Worm (Caenorhabditis elegans) whole organism, early embryonic: ENCODE results near the gene ugt-42.

ENCODE experiments used
- B0310.2 ChIP-seq: sonication (generic microtip); optimal IDR thresholded peaks from 2 replicates; lab custom pipeline; 2016; ENCODE audit warnings: mild to moderate bottlenecking, missing genetic modification characterization, missing compliant biosample characterization
- F13C5.2 ChIP-seq: sonication (generic microtip); optimal IDR thresholded peaks from 2 replicates; lab custom pipeline; 2017; ENCODE audit warnings: mild to moderate bottlenecking, missing genetic modification characterization, inconsistent platforms, missing compliant biosample characterization
- aly-1 ChIP-seq: sonication (generic microtip); optimal IDR thresholded peaks from 2 replicates; lab custom pipeline; 2016; ENCODE audit warnings: missing genetic modification characterization, missing compliant biosample characterization
- ama-1 ChIP-seq: fragments of 150-350 bp; optimal IDR thresholded peaks from 2 replicates; lab custom pipeline; 2014
- ceh-13 ChIP-seq: fragments of 200-800 bp; sonication (Bioruptor generic); optimal IDR thresholded peaks from 2 replicates; lab custom pipeline; 2018; ENCODE audit warnings: mild to moderate bottlenecking, missing genetic modification characterization, missing compliant biosample characterization
- ceh-36 ChIP-seq: sonication (generic microtip); optimal IDR thresholded peaks from 2 replicates; lab custom pipeline; 2016; ENCODE audit warnings: missing genetic modification characterization, inconsistent platforms, missing compliant biosample characterization
- ets-7 ChIP-seq: sonication (generic microtip); optimal IDR thresholded peaks from 2 replicates; lab custom pipeline; 2016; ENCODE audit warnings: missing genotype, missing genetic modification characterization, missing compliant biosample characterization
- flt-1 ChIP-seq: fragments of 200-800 bp; sonication (Bioruptor generic); IDR thresholded peaks from 2 replicates; pipeline ENCODE4 v1.3.6; 2022; ENCODE audit warnings: missing genetic modification characterization, missing compliant biosample characterization
- hmbx-1 ChIP-seq: sonication (generic microtip); optimal IDR thresholded peaks from 2 replicates; lab custom pipeline; 2016; ENCODE audit warnings: mild to moderate bottlenecking, missing genetic modification characterization, missing compliant biosample characterization
- hmg-4 ChIP-seq: fragments of 200-800 bp; sonication (Bioruptor generic); optimal IDR thresholded peaks from 2 replicates; lab custom pipeline; 2018; ENCODE audit warnings: mild to moderate bottlenecking, missing genetic modification characterization, missing compliant biosample characterization
- hnd-1 ChIP-seq: sonication (generic microtip); optimal IDR thresholded peaks from 2 replicates; lab custom pipeline; 2016; ENCODE audit warnings: missing genetic modification characterization, missing compliant biosample characterization
- pes-1 ChIP-seq: fragments of 200-800 bp; sonication (Bioruptor generic); IDR thresholded peaks from 2 replicates; pipeline ENCODE4 v1.3.6; 2022; ENCODE audit warnings: missing genetic modification reagents, missing genetic modification characterization, missing compliant biosample characterization
- scrt-1 ChIP-seq: fragments of 200-800 bp; sonication (Bioruptor generic); IDR thresholded peaks from 2 replicates; pipeline ENCODE4 v1.3.6; 2022; ENCODE audit warnings: missing genetic modification characterization, missing compliant biosample characterization
- sea-1 ChIP-seq: fragments of 200-800 bp; sonication (Bioruptor generic); conservative IDR thresholded peaks from 2 replicates; pipeline ENCODE4 v1.3.6; 2022; ENCODE audit warnings: missing genetic modification characterization, missing compliant biosample characterization
- tbx-11 ChIP-seq: fragments of 200-800 bp; sonication (Bioruptor generic); IDR thresholded peaks from 2 replicates; pipeline ENCODE4 v1.3.6; 2022; ENCODE audit warnings: missing genetic modification characterization, missing compliant biosample characterization
- tbx-37 ChIP-seq: fragments of 200-800 bp; sonication (Bioruptor generic); conservative IDR thresholded peaks from 2 replicates; pipeline ENCODE4 v1.3.6; 2022; ENCODE audit warnings: missing genetic modification reagents, missing genetic modification characterization, missing compliant biosample characterization
- tra-4 ChIP-seq: sonication (generic microtip); optimal IDR thresholded peaks from 2 replicates; lab custom pipeline; 2017; ENCODE audit warnings: missing genetic modification characterization, missing compliant biosample characterization

ugt-42 gene

DNA sequence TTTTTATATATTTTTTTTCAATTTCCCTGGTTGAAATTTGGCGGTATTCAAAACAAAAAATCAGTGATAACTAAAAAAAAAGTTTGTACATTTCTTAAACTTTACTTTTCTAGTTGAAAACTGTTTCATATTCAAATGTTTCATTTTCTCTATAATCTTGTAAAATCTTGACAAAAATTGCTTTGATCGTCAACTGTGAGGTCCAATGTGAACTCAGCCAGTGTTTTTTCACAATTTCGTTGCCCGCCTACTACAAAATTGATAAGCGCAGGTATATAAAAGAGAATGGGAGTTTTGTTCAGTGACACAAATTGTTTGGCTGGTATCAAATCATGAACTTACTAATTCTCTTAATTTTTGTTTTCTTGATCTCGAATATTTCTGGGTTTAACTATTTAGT lies at the start of gene ugt-42:
Gene ugt-42 (plus strand): TSS at position 301 of the 400 bp plus-strand sequence.
- no peak for TF ChIP-seq hmbx-1
- no peak for TF ChIP-seq aly-1
- TF ChIP-seq tbx-11 (GFP tag; lab: Robert Waterston, UW), result no peak
- no peak for TF ChIP-seq pes-1 (GFP tag; lab: Robert Waterston, UW)
- TF ChIP-seq F13C5.2 (tag; lab: Kevin White, UChicago), result no peak

DNA sequence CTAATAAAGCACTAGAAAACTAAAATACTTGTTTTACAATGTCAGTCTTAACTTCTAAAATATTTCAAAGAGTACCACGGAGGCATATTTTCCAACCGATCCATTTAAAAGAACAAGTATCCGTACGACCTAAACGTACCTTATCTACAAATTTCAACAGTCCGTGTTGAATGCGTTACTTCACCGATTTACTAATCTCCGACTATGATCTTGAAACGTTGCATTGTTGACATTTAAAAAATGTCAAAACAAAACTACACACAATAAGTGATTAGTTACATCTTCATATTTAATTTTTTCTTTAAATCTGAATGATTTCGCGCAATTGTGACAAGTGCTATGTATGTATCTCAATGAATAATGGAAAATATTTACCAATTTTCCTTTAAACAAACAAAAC lies 49.2 kb upstream of the ugt-42 start:
- TF ChIP-seq sea-1 (GFP tag; lab: Robert Waterston, UW), result no peak
- no peak for TF ChIP-seq hnd-1 (tag; lab: Kevin White, UChicago)
- no peak for TF ChIP-seq hmbx-1
- no peak for TF ChIP-seq tbx-11 (GFP tag; lab: Robert Waterston, UW)
- no peak for TF ChIP-seq hmg-4 (GFP tag; lab: Kevin White, UChicago)
- no peak for TF ChIP-seq pes-1 (GFP tag; lab: Robert Waterston, UW)
- TF ChIP-seq ceh-36, result no peak
- no peak for TF ChIP-seq flt-1
- no peak for TF ChIP-seq ets-7 (tag; lab: Kevin White, UChicago)
- no peak for TF ChIP-seq scrt-1 (GFP tag; lab: Robert Waterston, UW)
- TF ChIP-seq tbx-37, result no peak
- TF ChIP-seq B0310.2 (tag; lab: Kevin White, UChicago), result no peak
- TF ChIP-seq aly-1, result no peak
- no peak for TF ChIP-seq ama-1 (lab: Kevin White, UChicago)
- TF ChIP-seq F13C5.2 (tag; lab: Kevin White, UChicago), result no peak
- TF ChIP-seq tra-4, result no peak
- TF ChIP-seq ceh-13, result no peak

DNA sequence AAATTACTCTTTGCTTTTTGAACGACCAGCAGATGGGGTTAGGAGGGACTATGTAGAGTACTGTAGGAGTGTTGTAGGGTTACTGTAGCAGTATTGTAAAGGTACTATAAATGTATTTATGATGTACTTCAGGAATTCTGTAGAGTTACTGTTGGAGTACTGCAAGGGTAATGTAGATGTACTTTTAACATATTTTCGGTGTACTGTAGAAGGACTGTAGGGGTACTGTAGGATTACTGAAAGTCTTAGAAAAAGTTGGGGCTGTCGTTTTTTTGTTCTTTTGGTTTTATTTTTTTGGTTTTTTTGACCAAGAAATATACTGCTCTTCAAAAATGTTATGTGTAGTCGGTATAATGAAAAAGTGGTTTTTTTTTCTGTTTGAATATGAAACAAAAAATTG lies 48.4 kb upstream of the ugt-42 start:
- TF ChIP-seq hmg-4 (GFP tag; lab: Kevin White, UChicago) (no peak), hnd-1 (tag; lab: Kevin White, UChicago) (no peak), ceh-36 (no peak), ets-7 (tag; lab: Kevin White, UChicago) (no peak), pes-1 (GFP tag; lab: Robert Waterston, UW) (no peak), scrt-1 (GFP tag; lab: Robert Waterston, UW) (no peak), ama-1 (lab: Kevin White, UChicago) (no peak), ceh-13 (no peak), aly-1 (no peak), sea-1 (GFP tag; lab: Robert Waterston, UW) (no peak)

DNA sequence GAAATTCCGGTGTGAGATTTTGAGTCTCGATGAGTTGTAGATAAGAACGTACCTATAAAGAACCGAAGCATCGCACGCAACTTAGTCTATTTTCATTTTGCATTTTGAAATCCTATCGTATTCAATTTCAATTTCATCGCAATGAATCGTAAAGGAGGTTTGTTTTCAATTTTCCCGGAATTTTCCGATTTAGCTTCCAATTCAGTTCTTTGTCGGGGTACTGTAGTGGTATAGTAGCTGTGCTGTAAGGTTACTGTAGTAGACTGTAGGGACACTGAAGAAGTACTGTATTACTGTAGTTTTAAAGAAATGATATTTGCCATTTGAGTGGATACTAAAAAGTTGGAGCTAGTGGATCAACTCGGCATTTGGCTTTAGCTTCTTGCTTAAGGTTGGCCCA lies 47.2 kb upstream of the ugt-42 start:
- TF ChIP-seq ceh-13 (no peak), ceh-36 (no peak), ama-1 (lab: Kevin White, UChicago) (no peak), tbx-37 (no peak), ets-7 (tag; lab: Kevin White, UChicago) (no peak), flt-1 (no peak), hmg-4 (GFP tag; lab: Kevin White, UChicago) (no peak), B0310.2 (tag; lab: Kevin White, UChicago) (no peak), pes-1 (GFP tag; lab: Robert Waterston, UW) (no peak), hnd-1 (tag; lab: Kevin White, UChicago) (no peak), F13C5.2 (tag; lab: Kevin White, UChicago) (no peak), sea-1 (GFP tag; lab: Robert Waterston, UW) (no peak)

DNA sequence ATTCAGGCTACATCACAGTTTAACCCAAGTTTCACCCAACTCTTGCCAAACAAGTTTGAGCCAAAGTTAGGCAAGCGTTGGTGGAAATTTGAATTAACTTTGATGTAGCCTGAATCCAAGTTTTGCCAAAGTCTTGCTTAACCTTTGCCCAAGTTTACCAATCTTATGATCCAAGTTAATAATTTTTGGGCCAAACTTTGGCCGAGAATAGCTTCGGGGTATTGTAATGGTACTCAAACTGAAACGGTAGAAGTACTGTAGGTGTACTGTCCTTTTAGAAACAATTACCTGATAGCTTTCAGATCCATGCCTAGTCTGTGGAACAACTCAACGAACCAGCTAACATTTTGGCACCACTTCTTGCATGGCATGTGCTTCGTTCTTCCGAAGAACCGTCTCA lies 46.8 kb upstream of the ugt-42 start, which contains the start of gene nhr-251:
Gene nhr-251 (plus strand): TSS at position 301 of the 400 bp plus-strand sequence.
- TF ChIP-seq ama-1 (lab: Kevin White, UChicago), result no peak

DNA sequence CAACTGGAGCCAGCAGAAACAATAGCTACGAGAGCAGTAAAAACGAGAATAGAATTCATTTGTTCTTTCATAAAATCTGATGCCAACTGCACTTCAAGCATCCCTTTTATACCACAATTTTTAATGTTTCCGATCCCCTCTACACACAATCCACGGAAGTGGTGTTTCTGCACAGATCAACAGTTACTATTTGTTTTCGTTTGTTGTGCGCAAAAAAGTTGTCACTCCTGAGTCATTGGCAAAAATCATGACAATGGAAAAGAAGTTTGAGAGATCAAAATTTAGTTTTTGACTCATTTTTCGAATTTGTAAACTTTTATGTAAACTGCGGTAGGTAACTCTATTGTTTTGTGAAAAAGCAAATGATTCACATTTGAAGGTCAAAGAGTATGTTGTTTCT lies 42.9 kb upstream of the ugt-42 start, which contains the start of gene srlf-37:
Gene srlf-37 (minus strand): TSS at position 101 of the 400 bp plus-strand sequence.
- TF ChIP-seq scrt-1 (GFP tag; lab: Robert Waterston, UW) (no peak), B0310.2 (tag; lab: Kevin White, UChicago) (no peak), hmbx-1 (no peak), flt-1 (no peak), tra-4 (no peak), sea-1 (GFP tag; lab: Robert Waterston, UW) (no peak), ceh-36 (no peak), hmg-4 (GFP tag; lab: Kevin White, UChicago) (no peak)

DNA sequence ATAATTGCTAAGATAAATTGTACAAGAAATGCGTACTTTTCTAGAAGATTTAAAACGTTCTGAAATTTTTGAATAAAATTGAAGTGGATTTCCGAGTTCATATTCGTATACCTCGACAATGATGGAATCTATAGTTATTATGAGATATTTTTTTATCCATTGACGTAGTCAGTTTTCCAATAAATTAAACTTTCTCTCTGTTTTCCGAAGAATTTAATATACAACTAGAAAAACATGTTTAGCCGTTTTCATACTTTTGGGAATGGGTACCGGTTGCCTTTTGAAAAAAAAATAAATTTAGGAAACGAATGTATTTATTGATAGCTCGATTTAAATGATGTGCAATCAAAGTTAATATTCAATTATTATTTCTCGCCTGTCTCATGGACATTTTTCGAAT lies 38.1 kb upstream of the ugt-42 start, which contains the start of gene srw-109:
Gene srw-109 (minus strand): TSS at position 101 of the 400 bp plus-strand sequence.
- no peak for TF ChIP-seq hnd-1 (tag; lab: Kevin White, UChicago)
- TF ChIP-seq tra-4, result no peak
- no peak for TF ChIP-seq flt-1
- no peak for TF ChIP-seq F13C5.2 (tag; lab: Kevin White, UChicago)
- no peak for TF ChIP-seq hmg-4 (GFP tag; lab: Kevin White, UChicago)
- no peak for TF ChIP-seq hmbx-1
- no peak for TF ChIP-seq tbx-37
- no peak for TF ChIP-seq tbx-11 (GFP tag; lab: Robert Waterston, UW)
- TF ChIP-seq ceh-36, result no peak

DNA sequence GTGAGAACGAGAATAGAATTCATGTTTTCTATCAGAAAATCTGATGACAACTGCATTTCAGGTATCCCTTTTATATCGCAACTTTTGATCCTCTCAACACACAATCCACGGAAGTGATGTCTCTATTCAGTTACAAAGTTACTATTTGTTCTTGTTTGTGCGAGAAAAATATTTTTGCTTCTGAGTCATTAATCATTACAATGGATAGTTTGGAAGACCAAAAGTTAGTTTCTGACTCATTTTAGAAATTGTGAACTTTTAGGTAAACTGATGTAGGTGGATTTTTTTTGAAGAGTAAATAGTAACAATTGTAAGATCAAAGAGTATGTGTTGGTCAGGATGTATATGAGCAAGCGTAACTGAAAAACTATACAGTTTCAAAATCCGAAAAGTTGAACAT lies 37.3 kb upstream of the ugt-42 start, which contains the start of gene srlf-36:
Gene srlf-36 (minus strand): TSS at position 101 of the 400 bp plus-strand sequence.
- TF ChIP-seq aly-1 (no peak), pes-1 (GFP tag; lab: Robert Waterston, UW) (no peak), flt-1 (no peak), tbx-11 (GFP tag; lab: Robert Waterston, UW) (no peak), F13C5.2 (tag; lab: Kevin White, UChicago) (no peak), ets-7 (tag; lab: Kevin White, UChicago) (no peak), sea-1 (GFP tag; lab: Robert Waterston, UW) (no peak), tra-4 (no peak), ceh-13 (no peak), B0310.2 (tag; lab: Kevin White, UChicago) (no peak), hmg-4 (GFP tag; lab: Kevin White, UChicago) (no peak)
